Worm (Caenorhabditis elegans): ENCODE results near the gene R01B10.2.

ce11 chrV:6003301-6003700 lies 38.0 kb downstream of the R01B10.2 start, which contains the start of gene fos-1:
- TF ChIP-seq ceh-6 (GFP tag; optimal IDR thresholded peaks at IDR 0.05) (no peak), ahr-1 (tag; optimal IDR thresholded peaks at IDR 0.05) (no peak), ceh-2 (tag; optimal IDR thresholded peaks at IDR 0.05) (no peak)

Data from whole organism, late embryonic.